Worm (Caenorhabditis elegans) whole organism, L1 larva: ENCODE results near the gene C16B8.2.

Experiments
- Y116A8C.19 ChIP-seq: sonication (generic microtip); optimal IDR thresholded peaks from 2 replicates; lab custom pipeline; 2016; ENCODE audit warnings: missing compliant biosample characterization, missing genetic modification characterization, borderline replicate concordance
- aha-1 ChIP-seq: fragments of 150-350 bp; optimal IDR thresholded peaks from 2 replicates; lab custom pipeline; 2014; ENCODE audit warnings: missing biosample characterization, missing genetic modification characterization
- alr-1 ChIP-seq: fragments of 200-800 bp; sonication (Bioruptor generic); optimal IDR thresholded peaks from 2 replicates; lab custom pipeline; 2018; ENCODE audit warnings: borderline replicate concordance, mild to moderate bottlenecking, missing genetic modification characterization, missing compliant biosample characterization
- blmp-1 ChIP-seq: fragments of 150-350 bp; optimal IDR thresholded peaks from 2 replicates; lab custom pipeline; 2014; ENCODE audit warnings: missing biosample characterization, missing genetic modification characterization
- ceh-63 ChIP-seq: fragments of 200-800 bp; sonication (Bioruptor generic); optimal IDR thresholded peaks from 2 replicates; lab custom pipeline; 2018; ENCODE audit warnings: mild to moderate bottlenecking, missing genetic modification characterization, missing compliant biosample characterization
- ceh-82 ChIP-seq, 3 experiments: fragments of 150-350 bp in 1 of 3; sonication (generic microtip) in 2 of 3; optimal IDR thresholded peaks; 2 replicates each; lab custom pipeline; 2014 to 2017; ENCODE audit warnings: missing biosample characterization in 3 of 3, missing genetic modification characterization in 3 of 3
- dsc-1 ChIP-seq: sonication (generic microtip); optimal IDR thresholded peaks from 2 replicates; lab custom pipeline; 2016; ENCODE audit warnings: mild to moderate bottlenecking, missing genetic modification characterization, missing compliant biosample characterization
- efl-1 ChIP-seq, 4 experiments: fragments of 150-350 bp; optimal IDR thresholded peaks in 3 of 4; peaks in 1 of 4; 1 replicate in 1 of 4; 2 replicates in 3 of 4; lab custom pipeline; 2014; ENCODE audit warnings: missing biosample characterization in 2 of 4, missing genetic modification characterization in 2 of 4, missing genetic modification reagents in 2 of 4
- fkh-10 ChIP-seq: sonication (generic microtip); optimal IDR thresholded peaks from 2 replicates; lab custom pipeline; 2017; ENCODE audit warnings: missing biosample characterization, missing genetic modification reagents, missing genetic modification characterization
- fkh-4 ChIP-seq: sonication (generic microtip); optimal IDR thresholded peaks from 2 replicates; lab custom pipeline; 2016; ENCODE audit warnings: missing compliant biosample characterization, missing genetic modification characterization, borderline replicate concordance
- fos-1 ChIP-seq: fragments of 150-350 bp; optimal IDR thresholded peaks from 2 replicates; lab custom pipeline; 2014; ENCODE audit warnings: missing biosample characterization, missing genetic modification characterization
- hlh-4 ChIP-seq: sonication (generic microtip); optimal IDR thresholded peaks from 2 replicates; lab custom pipeline; 2016; ENCODE audit warnings: mild to moderate bottlenecking, missing genetic modification characterization, missing compliant biosample characterization
- hpl-2 ChIP-seq: fragments of 150-350 bp; optimal IDR thresholded peaks from 2 replicates; lab custom pipeline; 2014; ENCODE audit warnings: missing biosample characterization, missing genetic modification reagents, missing genetic modification characterization
- jun-1 ChIP-seq: fragments of 150-350 bp; optimal IDR thresholded peaks from 2 replicates; lab custom pipeline; 2014; ENCODE audit warnings: missing biosample characterization, missing genetic modification reagents, missing genetic modification characterization
- lin-13 ChIP-seq: fragments of 150-350 bp; optimal IDR thresholded peaks from 2 replicates; lab custom pipeline; 2014; ENCODE audit warnings: missing biosample characterization, missing genetic modification reagents, missing genetic modification characterization
- lin-35 ChIP-seq, 2 experiments: fragments of 150-350 bp; optimal IDR thresholded peaks; 2 replicates each; lab custom pipeline; 2014; ENCODE audit warnings: missing biosample characterization in 2 of 2, missing genetic modification characterization in 2 of 2, missing genetic modification reagents in 2 of 2
- mdl-1 ChIP-seq, 2 experiments: fragments of 150-350 bp; optimal IDR thresholded peaks; 2 replicates each; lab custom pipeline; 2014 to 2017; ENCODE audit warnings: missing biosample characterization in 2 of 2, missing genetic modification characterization in 2 of 2, inconsistent platforms in 1 of 2
- mef-2 ChIP-seq: fragments of 150-350 bp; optimal IDR thresholded peaks from 2 replicates; lab custom pipeline; 2014; ENCODE audit warnings: missing biosample characterization, missing genetic modification characterization
- mep-1 ChIP-seq: fragments of 150-350 bp; optimal IDR thresholded peaks from 2 replicates; lab custom pipeline; 2014; ENCODE audit warnings: missing biosample characterization, missing genetic modification characterization
- nhr-19 ChIP-seq: fragments of 200-800 bp; sonication (Bioruptor generic); conservative IDR thresholded peaks from 2 replicates; pipeline ENCODE4 v1.3.6; 2022; ENCODE audit warnings: missing genetic modification characterization, missing compliant biosample characterization
- nhr-237 ChIP-seq: fragments of 150-350 bp; optimal IDR thresholded peaks from 2 replicates; lab custom pipeline; 2014; ENCODE audit warnings: missing biosample characterization, missing genetic modification characterization
- nhr-28 ChIP-seq: fragments of 150-350 bp; optimal IDR thresholded peaks from 2 replicates; lab custom pipeline; 2014; ENCODE audit warnings: missing biosample characterization, missing genetic modification characterization
- nhr-47 ChIP-seq: sonication (generic microtip); optimal IDR thresholded peaks from 2 replicates; lab custom pipeline; 2016; ENCODE audit warnings: mild to moderate bottlenecking, missing genetic modification characterization, moderate library complexity, missing compliant biosample characterization
- nhr-77 ChIP-seq: fragments of 150-350 bp; optimal IDR thresholded peaks from 2 replicates; lab custom pipeline; 2014; ENCODE audit warnings: missing biosample characterization, missing genetic modification characterization
- nhr-85 ChIP-seq: sonication (generic microtip); peaks from one replicate; lab custom pipeline; 2016; ENCODE audit warnings: missing genetic modification characterization, inconsistent platforms, missing compliant biosample characterization
- pax-3 ChIP-seq: fragments of 200-800 bp; sonication (Bioruptor generic); optimal IDR thresholded peaks from 2 replicates; lab custom pipeline; 2018; ENCODE audit warnings: mild to moderate bottlenecking, missing genetic modification characterization, moderate library complexity, missing compliant biosample characterization
- skn-1 ChIP-seq: fragments of 150-350 bp; optimal IDR thresholded peaks from 2 replicates; lab custom pipeline; 2014; ENCODE audit warnings: missing biosample characterization, missing genetic modification characterization
- snpc-4 ChIP-seq: fragments of 150-350 bp; optimal IDR thresholded peaks from 2 replicates; lab custom pipeline; 2014; ENCODE audit warnings: missing biosample characterization, missing genetic modification characterization
- snu-23 ChIP-seq: sonication (generic microtip); optimal IDR thresholded peaks from 2 replicates; lab custom pipeline; 2016; ENCODE audit warnings: missing genetic modification characterization, missing compliant biosample characterization
- sox-4 ChIP-seq: sonication (generic microtip); optimal IDR thresholded peaks from 2 replicates; lab custom pipeline; 2016; ENCODE audit warnings: missing genetic modification characterization, missing compliant biosample characterization
- sptf-1 ChIP-seq: fragments of 150-350 bp; optimal IDR thresholded peaks from 2 replicates; lab custom pipeline; 2014; ENCODE audit warnings: missing biosample characterization, missing genetic modification characterization
- sup-37 ChIP-seq: fragments of 200-800 bp; sonication (Bioruptor generic); optimal IDR thresholded peaks from 2 replicates; lab custom pipeline; 2018; ENCODE audit warnings: mild to moderate bottlenecking, missing genetic modification characterization, missing compliant biosample characterization
- tbx-2 ChIP-seq: sonication (generic microtip); optimal IDR thresholded peaks from 2 replicates; lab custom pipeline; 2016; ENCODE audit warnings: missing genetic modification characterization, missing compliant biosample characterization
- unc-86 ChIP-seq: sonication (generic microtip); optimal IDR thresholded peaks from 2 replicates; lab custom pipeline; 2016; ENCODE audit warnings: missing genetic modification characterization, missing compliant biosample characterization
- xbp-1 ChIP-seq: sonication (generic microtip); optimal IDR thresholded peaks from 2 replicates; lab custom pipeline; 2016; ENCODE audit warnings: missing genetic modification characterization, missing compliant biosample characterization

Gene C16B8.2

DNA sequence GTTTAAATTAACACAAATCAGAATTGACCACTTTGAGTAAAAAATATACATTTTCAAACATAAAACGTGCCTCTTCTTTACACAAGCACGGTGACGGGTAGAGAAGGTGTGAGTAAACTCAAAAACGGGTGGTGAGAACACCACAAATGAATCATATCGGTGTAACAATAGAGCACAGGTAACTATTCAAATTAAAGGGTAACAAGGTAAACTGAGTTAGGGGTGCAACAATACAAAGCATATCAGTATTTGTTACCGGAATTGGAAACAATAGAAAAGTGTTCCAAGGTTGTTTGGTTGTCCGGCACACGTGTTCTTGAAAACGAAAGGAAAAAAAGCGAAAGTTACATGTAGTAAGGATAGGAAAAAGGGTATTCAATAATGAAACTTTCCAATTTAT is 16.1 kb upstream of the C16B8.2 start:
- TF ChIP-seq blmp-1 (tag; lab: Kevin White, UChicago) (peak; percentile 14), skn-1 (tag; lab: Kevin White, UChicago) (no peak), mdl-1 (tag; optimal IDR thresholded peaks at IDR 0.05; lab: Kevin White, UChicago) (no peak), mef-2 (tag; lab: Kevin White, UChicago) (no peak), aha-1 (tag; lab: Kevin White, UChicago) (no peak)

ce11 chrX:3979146-3979545 is 12.9 kb upstream of the C16B8.2 start:
- TF ChIP-seq nhr-85 (no peak), sox-4 (tag; lab: Kevin White, UChicago) (no peak), efl-1 (optimal IDR thresholded peaks at IDR 0.05; lab: Kevin White, UChicago) (no peak), efl-1 (GFP tag; optimal IDR thresholded peaks at IDR 0.05 in 1 of 2; lab: Kevin White, UChicago) (peak in 1 of 2 experiments; percentile 73)

- TF ChIP-seq fos-1 (tag; lab: Kevin White, UChicago) (no peak), alr-1 (tag; lab: Kevin White, UChicago) (no peak), hpl-2 (GFP tag; lab: Kevin White, UChicago) (no peak), lin-35 (GFP tag; optimal IDR thresholded peaks at IDR 0.05; lab: Kevin White, UChicago) (no peak), fkh-4 (tag; lab: Kevin White, UChicago) (no peak), pax-3 (tag; lab: Kevin White, UChicago) (no peak), nhr-77 (tag; lab: Kevin White, UChicago) (no peak), tbx-2 (tag; lab: Kevin White, UChicago) (no peak), jun-1 (no peak), snpc-4 (tag; lab: Kevin White, UChicago) (no peak), snu-23 (GFP tag; lab: Kevin White, UChicago) (no peak), lin-13 (GFP tag; lab: Kevin White, UChicago) (no peak), nhr-85 (no peak), nhr-28 (no peak), sox-4 (tag; lab: Kevin White, UChicago) (no peak), skn-1 (tag; lab: Kevin White, UChicago) (no peak), nhr-47 (tag; lab: Kevin White, UChicago) (no peak), mep-1 (tag; lab: Kevin White, UChicago) (no peak)
Measured at ce11 chrX:3977271-3977670, 11.0 kb upstream of the C16B8.2 start.

- no peak for TF ChIP-seq nhr-19 (GFP tag; lab: Robert Waterston, UW)
- no peak for TF ChIP-seq sup-37 (GFP tag; lab: Kevin White, UChicago)
- TF ChIP-seq, all 84 proteins: peak for 0
Measured at ce11 chrX:3976755-3977154, 10.5 kb upstream of the C16B8.2 start.

DNA sequence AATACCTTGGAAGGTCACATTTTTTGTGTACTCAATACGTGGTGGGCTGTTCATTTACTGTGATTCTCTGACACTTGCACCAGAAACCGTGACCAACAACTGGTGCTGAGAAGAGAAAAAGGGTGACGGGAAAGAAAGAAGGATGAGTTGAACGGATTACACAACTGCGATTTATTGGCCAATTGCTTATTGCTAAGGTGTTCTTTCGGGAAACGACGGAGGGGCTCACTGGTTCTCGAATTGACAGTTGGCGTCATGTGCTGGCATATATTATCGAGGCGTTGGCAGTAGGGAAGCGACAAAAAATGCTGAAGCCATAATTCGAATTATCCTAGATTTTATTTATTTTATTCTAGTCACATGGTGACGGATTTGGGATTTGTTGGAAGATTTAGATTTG is 7.9 kb upstream of the C16B8.2 start:
- TF ChIP-seq dsc-1 (peak; percentile 76), nhr-237 (no peak)

DNA sequence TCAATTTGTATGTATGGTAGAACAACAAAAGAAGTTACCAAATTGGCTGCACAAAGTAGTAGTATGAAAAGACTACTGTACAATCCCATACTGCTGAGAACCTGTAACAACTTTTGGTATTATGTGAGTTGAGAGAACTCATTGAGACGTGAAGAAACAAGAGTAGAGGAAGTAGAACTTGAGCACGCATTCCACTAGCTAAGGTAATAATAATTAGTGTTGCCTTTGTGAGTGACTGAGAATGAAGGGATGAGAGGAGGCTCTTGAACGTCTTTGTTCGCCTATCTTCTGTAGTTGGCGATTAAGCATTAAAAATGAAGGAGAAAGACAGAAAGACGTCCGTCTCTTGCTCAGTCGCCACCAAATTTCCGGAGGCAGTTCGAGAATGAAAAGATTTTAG is 7.3 kb upstream of the C16B8.2 start, which contains the start of gene C16B8.4:
Gene C16B8.4, minus strand, starts transcription at position 101 of the 400 bp plus-strand sequence.
- no peak for TF ChIP-seq nhr-85
- no peak for TF ChIP-seq fkh-10
- TF ChIP-seq hlh-4 (tag; lab: Kevin White, UChicago): no peak
- TF ChIP-seq mef-2 (tag; lab: Kevin White, UChicago): no peak
- no peak for TF ChIP-seq xbp-1 (tag; lab: Kevin White, UChicago)
- no peak for TF ChIP-seq ceh-82 (tag; optimal IDR thresholded peaks at IDR 0.05; lab: Kevin White, UChicago)
- no peak for TF ChIP-seq nhr-47 (tag; lab: Kevin White, UChicago)
- TF ChIP-seq ceh-63: no peak
- no peak for TF ChIP-seq blmp-1 (tag; lab: Kevin White, UChicago)
- no peak for TF ChIP-seq alr-1 (tag; lab: Kevin White, UChicago)
- TF ChIP-seq unc-86 (tag; lab: Kevin White, UChicago): no peak
- no peak for TF ChIP-seq sptf-1 (tag; lab: Kevin White, UChicago)
- no peak for TF ChIP-seq Y116A8C.19 (tag; lab: Kevin White, UChicago)
